Worm (Caenorhabditis elegans) whole organism, young adult: ENCODE measurements around the gene moma-1.

Source experiments
- F55B11.4 ChIP-seq: sonication (generic microtip); optimal IDR thresholded peaks from 2 replicates; lab custom pipeline; 2016; ENCODE audit warnings: missing compliant biosample characterization, missing genetic modification characterization, borderline replicate concordance; ENCODE audit not compliant: insufficient read depth
- K11D2.4 ChIP-seq: fragments of 200-800 bp; sonication (Bioruptor generic); IDR thresholded peaks from 2 replicates; pipeline ENCODE4 v1.3.6; 2022; ENCODE audit warnings: missing genetic modification reagents, missing genetic modification characterization, missing compliant biosample characterization
- Y56A3A.18 ChIP-seq: fragments of 200-800 bp; sonication (Bioruptor generic); IDR thresholded peaks from 2 replicates; pipeline ENCODE4 v1.3.6; 2022; ENCODE audit warnings: missing genetic modification reagents, missing genetic modification characterization, missing compliant biosample characterization
- Y95B8A.8 ChIP-seq: fragments of 200-800 bp; sonication (Bioruptor generic); IDR thresholded peaks from 2 replicates; pipeline ENCODE4 v1.3.6; 2022; ENCODE audit warnings: missing genetic modification reagents, missing genetic modification characterization, missing compliant biosample characterization
- ama-1 ChIP-seq, 3 experiments: fragments of 150-350 bp in 1 of 3; sonication (generic microtip) in 2 of 3; optimal IDR thresholded peaks; 2 replicates each; lab custom pipeline; 2014 to 2018; ENCODE audit warnings: missing biosample characterization in 2 of 3, missing genetic modification characterization in 2 of 3, missing genetic modification reagents in 2 of 3
- bed-2 ChIP-seq: fragments of 200-800 bp; sonication (Bioruptor generic); IDR thresholded peaks from 2 replicates; pipeline ENCODE4 v1.3.6; 2022; ENCODE audit warnings: missing genetic modification reagents, missing genetic modification characterization, missing compliant biosample characterization
- cebp-1 ChIP-seq, 2 experiments: fragments of 200-800 bp in 1 of 2; sonication (Bioruptor generic) in 1 of 2; sonication (generic microtip) in 1 of 2; IDR thresholded peaks in 1 of 2; optimal IDR thresholded peaks in 1 of 2; 2 replicates each; pipeline versions ENCODE4 v1.3.6 to Lab custom; 2017 to 2022; ENCODE audit warnings: missing compliant biosample characterization in 2 of 2, missing genetic modification characterization in 2 of 2, mild to moderate bottlenecking in 1 of 2, missing genetic modification reagents in 1 of 2, moderate library complexity in 1 of 2
- egl-18 ChIP-seq: fragments of 200-800 bp; sonication (Bioruptor generic); IDR thresholded peaks from 2 replicates; pipeline ENCODE4 v1.3.6; 2022; ENCODE audit warnings: missing genetic modification reagents, missing genetic modification characterization, missing compliant biosample characterization
- ets-4 ChIP-seq: fragments of 200-800 bp; sonication (Bioruptor generic); optimal IDR thresholded peaks from 2 replicates; lab custom pipeline; 2018; ENCODE audit warnings: mild to moderate bottlenecking, missing genetic modification characterization, missing compliant biosample characterization
- madf-3 ChIP-seq: fragments of 200-800 bp; sonication (Bioruptor generic); IDR thresholded peaks from 2 replicates; pipeline ENCODE4 v1.3.6; 2022; ENCODE audit warnings: missing genetic modification reagents, missing genetic modification characterization, missing compliant biosample characterization
- nhr-90 ChIP-seq: sonication (generic microtip); optimal IDR thresholded peaks from 2 replicates; lab custom pipeline; 2016; ENCODE audit warnings: missing genotype, mild to moderate bottlenecking, missing genetic modification characterization, missing compliant biosample characterization
- pha-4 ChIP-seq: fragments of 150-350 bp; sonication (generic microtip); optimal IDR thresholded peaks from 2 replicates; lab custom pipeline; 2014; ENCODE audit warnings: missing biosample characterization, missing genetic modification reagents, missing genetic modification characterization
- snpc-1.1 ChIP-seq: sonication (generic microtip); optimal IDR thresholded peaks from 2 replicates; lab custom pipeline; 2017; ENCODE audit warnings: missing genetic modification characterization, mild to moderate bottlenecking, missing compliant biosample characterization, antibody characterized with exemption, moderate library complexity, missing genotype, missing genetic modification reagents; ENCODE audit not compliant: insufficient read depth
- tbx-9 ChIP-seq: sonication (generic microtip); optimal IDR thresholded peaks from 2 replicates; lab custom pipeline; 2016; ENCODE audit warnings: borderline replicate concordance, missing genetic modification characterization, inconsistent platforms, missing compliant biosample characterization

- no peak for TF ChIP-seq egl-18 (GFP tag; lab: Robert Waterston, UW)
- no peak for TF ChIP-seq F55B11.4 (tag; lab: Kevin White, UChicago)
- TF ChIP-seq pha-4 (tag; lab: Kevin White, UChicago) = no peak
- no peak for TF ChIP-seq nhr-90 (tag; lab: Kevin White, UChicago)
- TF ChIP-seq Y56A3A.18 = no peak
- no peak for TF ChIP-seq ama-1 (optimal IDR thresholded peaks at IDR 0.05; lab: Kevin White, UChicago)
- no peak for TF ChIP-seq ama-1 (GFP tag; optimal IDR thresholded peaks at IDR 0.05; lab: Kevin White, UChicago)
- TF ChIP-seq madf-3 (GFP tag; lab: Robert Waterston, UW) = no peak
- TF ChIP-seq tbx-9 (tag; lab: Kevin White, UChicago) = no peak
- no peak for TF ChIP-seq K11D2.4 (GFP tag; lab: Robert Waterston, UW)
- TF ChIP-seq ets-4 (GFP tag; lab: Kevin White, UChicago) = no peak
- no peak for TF ChIP-seq snpc-1.1 (tag; lab: Kevin White, UChicago)
- TF ChIP-seq cebp-1 (GFP tag; IDR thresholded peaks at IDR 0.05; lab: Robert Waterston, UW) = no peak
- no peak for TF ChIP-seq cebp-1 (tag; optimal IDR thresholded peaks at IDR 0.05; lab: Kevin White, UChicago)
- TF ChIP-seq bed-2 (GFP tag; lab: Robert Waterston, UW) = no peak
- no peak for TF ChIP-seq Y95B8A.8
These were observed at the start of gene moma-1 for ce11 chrIII:852296-852695.
